Fruit fly (Drosophila melanogaster) Kc167 (cell line): ENCODE data around the gene CG17242.

Experiments used
- Myc ChIP-seq: fragments of >200 bp; optimal IDR thresholded peaks from 2 replicates; lab custom pipeline; 2017; ENCODE audit warnings: missing external identifiers
- Sin3A ChIP-seq: fragments of >200 bp; optimal IDR thresholded peaks from 2 replicates; lab custom pipeline; 2018; ENCODE audit warnings: missing external identifiers
- h ChIP-seq: fragments of >200 bp; optimal IDR thresholded peaks from 3 replicates; lab custom pipeline; 2018; ENCODE audit warnings: missing external identifiers
- psq ChIP-seq: fragments of >200 bp; optimal IDR thresholded peaks from 2 replicates; lab custom pipeline; 2017; ENCODE audit warnings: missing external identifiers
- ttk ChIP-seq: sonication (Bioruptor generic); optimal IDR thresholded peaks from 2 replicates; lab custom pipeline; 2017; ENCODE audit warnings: missing external identifiers

DNA sequence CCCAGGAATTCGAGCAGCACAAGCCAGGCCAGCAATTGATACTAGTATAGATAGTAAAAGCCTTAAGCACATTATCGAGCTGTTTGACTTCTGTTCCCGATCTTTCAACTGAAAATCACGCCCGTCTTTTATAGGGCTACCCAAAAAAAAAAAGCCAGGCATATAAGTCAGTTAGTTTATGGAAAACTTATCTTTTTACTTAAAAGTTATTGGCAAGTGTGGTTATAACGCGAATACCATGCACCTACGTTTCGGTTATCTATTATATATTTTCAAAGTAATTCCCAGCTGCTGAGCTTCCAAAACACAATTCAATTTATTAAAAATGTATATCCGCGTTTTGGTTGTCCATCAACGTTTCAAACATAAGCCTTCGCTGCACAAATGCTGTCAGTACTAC is 17.8 kb upstream of the CG17242 start, which contains the start of gene CG31681:
- TF ChIP-seq h (lab: Kevin White, UChicago) (no peak), psq (lab: Kevin White, UChicago) (no peak), Sin3A (no peak), ttk (lab: Kevin White, UChicago) (no peak), Myc (lab: Kevin White, UChicago) (no peak)
